Worm (Caenorhabditis elegans) whole organism, early embryonic: ENCODE measurements around the gene best-6.

Source experiments
- B0310.2 ChIP-seq: sonication (generic microtip); optimal IDR thresholded peaks from 2 replicates; lab custom pipeline; 2016; ENCODE audit warnings: mild to moderate bottlenecking, missing genetic modification characterization, missing compliant biosample characterization
- ama-1 ChIP-seq: fragments of 150-350 bp; optimal IDR thresholded peaks from 2 replicates; lab custom pipeline; 2014
- ceh-13 ChIP-seq: fragments of 200-800 bp; sonication (Bioruptor generic); optimal IDR thresholded peaks from 2 replicates; lab custom pipeline; 2018; ENCODE audit warnings: mild to moderate bottlenecking, missing genetic modification characterization, missing compliant biosample characterization
- ceh-36 ChIP-seq: sonication (generic microtip); optimal IDR thresholded peaks from 2 replicates; lab custom pipeline; 2016; ENCODE audit warnings: missing genetic modification characterization, inconsistent platforms, missing compliant biosample characterization
- ets-7 ChIP-seq: sonication (generic microtip); optimal IDR thresholded peaks from 2 replicates; lab custom pipeline; 2016; ENCODE audit warnings: missing genotype, missing genetic modification characterization, missing compliant biosample characterization
- flt-1 ChIP-seq: fragments of 200-800 bp; sonication (Bioruptor generic); IDR thresholded peaks from 2 replicates; pipeline ENCODE4 v1.3.6; 2022; ENCODE audit warnings: missing genetic modification characterization, missing compliant biosample characterization
- hmg-4 ChIP-seq: fragments of 200-800 bp; sonication (Bioruptor generic); optimal IDR thresholded peaks from 2 replicates; lab custom pipeline; 2018; ENCODE audit warnings: mild to moderate bottlenecking, missing genetic modification characterization, missing compliant biosample characterization
- hnd-1 ChIP-seq: sonication (generic microtip); optimal IDR thresholded peaks from 2 replicates; lab custom pipeline; 2016; ENCODE audit warnings: missing genetic modification characterization, missing compliant biosample characterization
- scrt-1 ChIP-seq: fragments of 200-800 bp; sonication (Bioruptor generic); IDR thresholded peaks from 2 replicates; pipeline ENCODE4 v1.3.6; 2022; ENCODE audit warnings: missing genetic modification characterization, missing compliant biosample characterization
- sea-1 ChIP-seq: fragments of 200-800 bp; sonication (Bioruptor generic); conservative IDR thresholded peaks from 2 replicates; pipeline ENCODE4 v1.3.6; 2022; ENCODE audit warnings: missing genetic modification characterization, missing compliant biosample characterization

DNA sequence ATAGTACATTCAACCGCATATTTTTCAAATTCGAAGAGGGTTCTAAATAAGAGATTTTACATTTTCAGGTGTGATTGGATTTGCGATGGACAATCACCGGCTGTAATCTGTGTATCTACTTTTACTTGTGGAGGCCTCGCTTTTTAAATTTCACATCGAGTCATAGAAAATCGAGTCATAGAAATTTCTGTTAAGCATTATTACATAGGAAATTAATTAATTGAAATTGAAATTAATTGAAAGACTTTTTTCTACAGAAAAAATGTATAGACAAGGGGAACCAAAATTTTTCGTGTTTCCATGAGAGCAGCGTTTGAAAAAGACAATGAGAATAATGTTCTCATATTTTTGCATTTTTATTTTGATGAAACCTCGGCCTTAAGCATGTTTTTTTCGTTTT lies 45.1 kb downstream of the best-6 start, which contains the start of gene clec-176:
- no peak for TF ChIP-seq ama-1
- TF ChIP-seq ceh-36, result no peak
- no peak for TF ChIP-seq hnd-1 (tag; lab: Kevin White, UChicago)
- no peak for TF ChIP-seq hmg-4 (GFP tag; lab: Kevin White, UChicago)
- TF ChIP-seq flt-1 (GFP tag; lab: Robert Waterston, UW), result no peak
- no peak for TF ChIP-seq ceh-13 (GFP tag; lab: Kevin White, UChicago)
- TF ChIP-seq sea-1 (GFP tag; lab: Robert Waterston, UW), result no peak
- no peak for TF ChIP-seq scrt-1
- TF ChIP-seq ets-7 (tag; lab: Kevin White, UChicago), result no peak
- TF ChIP-seq B0310.2 (tag; lab: Kevin White, UChicago), result no peak
